Worm (Caenorhabditis elegans) whole organism, L4 larva: ENCODE measurements around the gene F41G3.19.

Experiments
- F10B5.3 ChIP-seq: sonication (generic microtip); optimal IDR thresholded peaks from 2 replicates; lab custom pipeline; 2016; ENCODE audit warnings: mild to moderate bottlenecking, missing genetic modification characterization, missing compliant biosample characterization
- F44E2.7 ChIP-seq: fragments of 200-800 bp; sonication (Bioruptor generic); IDR thresholded peaks from 2 replicates; pipeline ENCODE4 v2.1.2; 2022; ENCODE audit warnings: missing genetic modification characterization, missing compliant biosample characterization
- R02D3.7 ChIP-seq: fragments of 150-350 bp; sonication (generic microtip); optimal IDR thresholded peaks from 3 replicates; lab custom pipeline; 2014; ENCODE audit warnings: missing biosample characterization, missing genetic modification characterization
- T26A8.4 ChIP-seq: fragments of 200-800 bp; sonication (Bioruptor generic); IDR thresholded peaks from 2 replicates; pipeline ENCODE4 v1.3.6; 2022; ENCODE audit warnings: missing genetic modification characterization, missing compliant biosample characterization
- Y75B8A.6 ChIP-seq: fragments of 200-800 bp; sonication (Bioruptor generic); IDR thresholded peaks from 2 replicates; pipeline ENCODE4 v1.3.6; 2022; ENCODE audit warnings: missing genetic modification reagents, missing genetic modification characterization, missing compliant biosample characterization
- arid-1 ChIP-seq: fragments of 200-800 bp; sonication (Bioruptor generic); conservative IDR thresholded peaks from 2 replicates; pipeline ENCODE4 v1.3.6; 2022; ENCODE audit warnings: missing genetic modification reagents, missing genetic modification characterization, missing compliant biosample characterization
- ceh-20 ChIP-seq: fragments of 200-800 bp; sonication (Bioruptor generic); IDR thresholded peaks from 2 replicates; pipeline ENCODE4 v1.3.6; 2022; ENCODE audit warnings: missing genetic modification reagents, missing genetic modification characterization, missing compliant biosample characterization
- ceh-28 ChIP-seq: fragments of 150-350 bp; optimal IDR thresholded peaks from 2 replicates; lab custom pipeline; 2014; ENCODE audit warnings: missing biosample characterization, missing genetic modification reagents, missing genetic modification characterization
- ceh-32 ChIP-seq: sonication (generic microtip); optimal IDR thresholded peaks from 2 replicates; lab custom pipeline; 2016; ENCODE audit warnings: mild to moderate bottlenecking, missing genetic modification characterization, missing compliant biosample characterization; ENCODE audit not compliant: poor library complexity
- ceh-44 ChIP-seq: fragments of 200-800 bp; sonication (Bioruptor generic); IDR thresholded peaks from 2 replicates; pipeline ENCODE4 v1.3.6; 2022; ENCODE audit warnings: missing genetic modification reagents, missing genetic modification characterization, missing compliant biosample characterization
- ceh-82 ChIP-seq: sonication (generic microtip); optimal IDR thresholded peaks from 2 replicates; lab custom pipeline; 2017; ENCODE audit warnings: missing biosample characterization, missing genetic modification characterization
- ctbp-1 ChIP-seq: fragments of 200-800 bp; sonication (Bioruptor generic); IDR thresholded peaks from 2 replicates; pipeline ENCODE4 v1.3.6; 2022; ENCODE audit warnings: missing genetic modification reagents, missing genetic modification characterization, missing compliant biosample characterization
- daf-16 ChIP-seq, 3 experiments: sonication (generic microtip); optimal IDR thresholded peaks; 2 replicates each; lab custom pipeline; 2016 to 2017; ENCODE audit warnings: missing genetic modification characterization in 3 of 3, missing genetic modification reagents in 3 of 3, mild to moderate bottlenecking in 2 of 3, missing compliant biosample characterization in 2 of 3, missing biosample characterization in 1 of 3, moderate library complexity in 1 of 3
- daf-19 ChIP-seq: fragments of 200-800 bp; sonication (Bioruptor generic); conservative IDR thresholded peaks from 2 replicates; pipeline ENCODE4 v1.3.6; 2022; ENCODE audit warnings: missing genetic modification characterization, missing compliant biosample characterization
- daf-8 ChIP-seq: fragments of 200-800 bp; sonication (Bioruptor generic); IDR thresholded peaks from 2 replicates; pipeline ENCODE4 v1.3.6; 2022; ENCODE audit warnings: missing genetic modification characterization, missing compliant biosample characterization
- dmd-6 ChIP-seq: fragments of 200-800 bp; sonication (Bioruptor generic); IDR thresholded peaks from 2 replicates; pipeline ENCODE4 v1.3.6; 2022; ENCODE audit warnings: missing genetic modification reagents, missing genetic modification characterization, missing compliant biosample characterization
- dpl-1 ChIP-seq: fragments of 150-350 bp; optimal IDR thresholded peaks from 2 replicates; lab custom pipeline; 2014; ENCODE audit warnings: missing biosample characterization, missing genetic modification reagents, missing genetic modification characterization
- dve-1 ChIP-seq: sonication (generic microtip); optimal IDR thresholded peaks from 2 replicates; lab custom pipeline; 2017; ENCODE audit warnings: antibody characterized with exemption, mild to moderate bottlenecking, missing genetic modification characterization, missing compliant biosample characterization; ENCODE audit not compliant: insufficient read depth
- egl-27 ChIP-seq: sonication (generic microtip); optimal IDR thresholded peaks from 3 replicates; lab custom pipeline; 2017; ENCODE audit warnings: missing biosample characterization, missing genetic modification reagents, missing genetic modification characterization
- hif-1 ChIP-seq, 2 experiments: sonication (generic microtip); optimal IDR thresholded peaks; 2 replicates each; lab custom pipeline; 2016 to 2017; ENCODE audit warnings: missing compliant biosample characterization in 2 of 2, missing genetic modification characterization in 2 of 2, missing genetic modification reagents in 2 of 2, missing genotype in 2 of 2, mild to moderate bottlenecking in 1 of 2
- hlh-11 ChIP-seq: fragments of 200-800 bp; sonication (Bioruptor generic); optimal IDR thresholded peaks from 2 replicates; lab custom pipeline; 2018; ENCODE audit warnings: mild to moderate bottlenecking, missing genetic modification characterization, missing compliant biosample characterization
- hmg-1.1 ChIP-seq: fragments of 200-800 bp; sonication (Bioruptor generic); IDR thresholded peaks from 2 replicates; pipeline ENCODE4 v1.3.6; 2022; ENCODE audit warnings: missing genetic modification reagents, missing genetic modification characterization, missing compliant biosample characterization
- jun-1 ChIP-seq: fragments of 150-350 bp; optimal IDR thresholded peaks from 2 replicates; lab custom pipeline; 2014; ENCODE audit warnings: missing biosample characterization, missing genetic modification reagents, missing genetic modification characterization
- lim-7 ChIP-seq: fragments of 200-800 bp; sonication (Bioruptor generic); IDR thresholded peaks from 2 replicates; pipeline ENCODE4 v1.3.6; 2022; ENCODE audit warnings: missing genetic modification characterization, missing compliant biosample characterization
- lin-29 ChIP-seq: fragments of 200-800 bp; sonication (Bioruptor generic); IDR thresholded peaks from 2 replicates; pipeline ENCODE4 v1.3.6; 2022; ENCODE audit warnings: missing genetic modification reagents, missing genetic modification characterization, missing compliant biosample characterization
- madf-5 ChIP-seq, 2 experiments: fragments of 200-800 bp; sonication (Bioruptor generic); IDR thresholded peaks; 2 replicates each; pipeline ENCODE4 v1.3.6; 2022; ENCODE audit warnings: missing compliant biosample characterization in 2 of 2, missing genetic modification characterization in 2 of 2
- madf-9 ChIP-seq: fragments of 200-800 bp; sonication (Bioruptor generic); conservative IDR thresholded peaks from 2 replicates; pipeline ENCODE4 v1.3.6; 2022; ENCODE audit warnings: missing genetic modification reagents, missing genetic modification characterization, missing compliant biosample characterization
- mdl-1 ChIP-seq, 2 experiments: fragments of 150-350 bp in 1 of 2; sonication (generic microtip) in 1 of 2; optimal IDR thresholded peaks; 2 replicates each; lab custom pipeline; 2014 to 2017; ENCODE audit warnings: missing biosample characterization in 2 of 2, missing genetic modification characterization in 2 of 2
- mes-2 ChIP-seq: sonication (generic microtip); optimal IDR thresholded peaks from 2 replicates; lab custom pipeline; 2016; ENCODE audit warnings: missing genotype, mild to moderate bottlenecking, missing genetic modification characterization, missing compliant biosample characterization; ENCODE audit not compliant: poor library complexity, severe bottlenecking
- nhr-10 ChIP-seq: fragments of 150-350 bp; optimal IDR thresholded peaks from 2 replicates; lab custom pipeline; 2014; ENCODE audit warnings: missing biosample characterization, missing genetic modification characterization
- nhr-237 ChIP-seq: sonication (generic microtip); optimal IDR thresholded peaks from 2 replicates; lab custom pipeline; 2017; ENCODE audit warnings: missing biosample characterization, missing genetic modification characterization
- nhr-28 ChIP-seq: fragments of 150-350 bp; optimal IDR thresholded peaks from 2 replicates; lab custom pipeline; 2014; ENCODE audit warnings: missing biosample characterization, missing genetic modification characterization
- nhr-48 ChIP-seq: sonication (generic microtip); optimal IDR thresholded peaks from 2 replicates; lab custom pipeline; 2016; ENCODE audit warnings: mild to moderate bottlenecking, missing genetic modification characterization, missing compliant biosample characterization
- nhr-77 ChIP-seq: fragments of 150-350 bp; optimal IDR thresholded peaks from 2 replicates; lab custom pipeline; 2014; ENCODE audit warnings: missing biosample characterization, missing genetic modification characterization
- php-3 ChIP-seq: fragments of 200-800 bp; sonication (Bioruptor generic); IDR thresholded peaks from 2 replicates; pipeline ENCODE4 v1.3.6; 2022; ENCODE audit warnings: missing genetic modification reagents, missing genetic modification characterization, missing compliant biosample characterization
- sdz-12 ChIP-seq: fragments of 200-800 bp; sonication (Bioruptor generic); optimal IDR thresholded peaks from 2 replicates; lab custom pipeline; 2018; ENCODE audit warnings: mild to moderate bottlenecking, missing genetic modification characterization, missing compliant biosample characterization
- set-16 ChIP-seq: fragments of 200-800 bp; sonication (Bioruptor generic); IDR thresholded peaks from 2 replicates; pipeline ENCODE4 v1.3.6; 2022; ENCODE audit warnings: missing genetic modification reagents, missing genetic modification characterization, missing compliant biosample characterization
- skn-1 ChIP-seq: fragments of 150-350 bp; optimal IDR thresholded peaks from 2 replicates; lab custom pipeline; 2014; ENCODE audit warnings: missing biosample characterization, missing genetic modification characterization
- spr-3 ChIP-seq: fragments of 200-800 bp; sonication (Bioruptor generic); optimal IDR thresholded peaks from 2 replicates; lab custom pipeline; 2018; ENCODE audit warnings: mild to moderate bottlenecking, missing genetic modification characterization, missing compliant biosample characterization
- tag-97 ChIP-seq: fragments of 200-800 bp; sonication (Bioruptor generic); IDR thresholded peaks from 2 replicates; pipeline ENCODE4 v1.3.6; 2022; ENCODE audit warnings: missing genetic modification characterization, missing compliant biosample characterization
- unc-130 ChIP-seq: sonication (generic microtip); optimal IDR thresholded peaks from 2 replicates; lab custom pipeline; 2016; ENCODE audit warnings: missing genetic modification reagents, missing genetic modification characterization, missing compliant biosample characterization
- unc-62 ChIP-seq, 3 experiments: fragments of 150-350 bp in 1 of 3; sonication (generic microtip); optimal IDR thresholded peaks in 2 of 3; peaks in 1 of 3; 1 replicate in 1 of 3; 2 replicates in 2 of 3; lab custom pipeline; 2014 to 2017; ENCODE audit warnings: missing biosample characterization in 3 of 3, missing genetic modification characterization in 3 of 3, missing genetic modification reagents in 3 of 3, missing genotype in 1 of 3
- vab-7 ChIP-seq: fragments of 200-800 bp; sonication (Bioruptor generic); IDR thresholded peaks from 2 replicates; pipeline ENCODE4 v1.3.6; 2022; ENCODE audit warnings: missing genetic modification reagents, missing genetic modification characterization, missing compliant biosample characterization
- zag-1 ChIP-seq: fragments of 150-350 bp; optimal IDR thresholded peaks from 2 replicates; lab custom pipeline; 2014; ENCODE audit warnings: missing biosample characterization, missing genetic modification characterization
- zfp-3 ChIP-seq: fragments of 200-800 bp; sonication (Bioruptor generic); conservative IDR thresholded peaks from 2 replicates; pipeline ENCODE4 v1.3.6; 2022; ENCODE audit warnings: missing genetic modification reagents, missing genetic modification characterization, missing compliant biosample characterization
- zip-2 ChIP-seq: fragments of 150-350 bp; optimal IDR thresholded peaks from 2 replicates; lab custom pipeline; 2014; ENCODE audit warnings: missing biosample characterization, missing genetic modification characterization
- ztf-11 ChIP-seq: fragments of 150-350 bp; optimal IDR thresholded peaks from 2 replicates; lab custom pipeline; 2014; ENCODE audit warnings: missing biosample characterization, missing genetic modification characterization

Gene F41G3.19

DNA sequence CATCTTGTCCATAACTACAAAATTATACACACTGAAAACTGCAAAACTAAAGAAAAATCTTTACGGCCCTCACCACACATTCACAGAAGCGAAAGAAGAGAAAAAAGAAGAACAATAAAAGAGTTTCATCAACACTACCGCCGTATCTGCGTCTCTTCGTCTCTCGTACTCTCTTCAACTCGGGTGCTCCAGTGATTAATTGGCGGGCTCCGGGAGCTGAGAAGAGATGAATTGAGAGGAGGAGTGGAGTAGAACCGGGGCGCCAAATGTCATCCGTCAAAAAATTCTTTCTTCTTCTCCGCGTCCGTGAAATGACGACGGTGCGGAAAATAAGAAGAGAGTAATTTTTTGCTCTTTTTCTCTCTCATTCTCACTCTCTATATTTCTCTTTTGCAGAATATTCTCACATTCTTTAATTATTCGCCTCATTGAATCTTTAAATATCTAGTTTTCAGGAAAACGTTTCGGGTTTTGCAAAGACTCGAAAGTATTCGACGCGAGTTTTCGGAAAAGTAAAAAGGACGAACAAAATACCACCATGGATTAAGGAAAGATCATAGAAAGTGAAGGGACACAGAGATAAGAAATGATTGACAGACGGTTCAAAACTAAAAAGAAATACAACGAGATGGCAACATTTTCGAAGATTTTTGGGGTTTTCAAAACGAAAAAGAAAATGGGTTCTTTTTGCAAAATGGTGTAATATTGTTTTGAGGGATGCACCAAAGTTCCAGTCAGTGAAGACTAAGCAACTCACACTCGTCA lies 44.2 kb downstream of the F41G3.19 start (continued):
- no peak for TF ChIP-seq daf-19
- TF ChIP-seq hif-1 (tag; optimal IDR thresholded peaks at IDR 0.05; lab: Kevin White, UChicago), result peak in 1 of 2 experiments; percentile 28
- no peak for TF ChIP-seq php-3 (GFP tag; lab: Robert Waterston, UW)
- peak in 1 of 2 experiments; percentile 58 for TF ChIP-seq daf-16 (GFP tag; optimal IDR thresholded peaks at IDR 0.05; lab: Kevin White, UChicago)
- no peak for TF ChIP-seq daf-16 (tag; optimal IDR thresholded peaks at IDR 0.05; lab: Kevin White, UChicago)
- TF ChIP-seq ctbp-1 (GFP tag; lab: Robert Waterston, UW), result 0 out of 2 replicates have a peak, but pooled peaks have one; percentile 45
- TF ChIP-seq dmd-6 (GFP tag; lab: Robert Waterston, UW), result 0 out of 2 replicates have a peak, but pooled peaks have one; percentile 18
- no peak for TF ChIP-seq skn-1 (tag; lab: Kevin White, UChicago)
- no peak for TF ChIP-seq tag-97 (GFP tag; lab: Robert Waterston, UW)
- TF ChIP-seq mes-2, result no peak
- TF ChIP-seq nhr-237 (tag; lab: Kevin White, UChicago), result no peak
- TF ChIP-seq zip-2, result no peak
- TF ChIP-seq F44E2.7 (GFP tag; lab: Robert Waterston, UW), result no peak
- no peak for TF ChIP-seq Y75B8A.6 (GFP tag; lab: Robert Waterston, UW)
- TF ChIP-seq mdl-1 (tag; optimal IDR thresholded peaks at IDR 0.05; lab: Kevin White, UChicago), result no peak
- no peak for TF ChIP-seq R02D3.7 (tag; lab: Kevin White, UChicago)
- TF ChIP-seq hlh-11 (tag; lab: Kevin White, UChicago), result peak; percentile 29
- no peak for TF ChIP-seq ceh-28 (tag; lab: Kevin White, UChicago)
- TF ChIP-seq unc-130 (GFP tag; lab: Kevin White, UChicago), result no peak
- no peak for TF ChIP-seq egl-27 (tag; lab: Kevin White, UChicago)
- no peak for TF ChIP-seq unc-62 (GFP tag; optimal IDR thresholded peaks at IDR 0.05 in 1 of 2; lab: Kevin White, UChicago)
- TF ChIP-seq unc-62 (tag; optimal IDR thresholded peaks at IDR 0.05; lab: Kevin White, UChicago), result no peak
- TF ChIP-seq madf-9, result no peak
- no peak for TF ChIP-seq jun-1 (tag; lab: Kevin White, UChicago)
- TF ChIP-seq ceh-82 (tag; lab: Kevin White, UChicago), result no peak
- no peak for TF ChIP-seq zfp-3
- TF ChIP-seq ceh-44 (GFP tag; lab: Robert Waterston, UW), result no peak
- no peak for TF ChIP-seq dve-1
- no peak for TF ChIP-seq hmg-1.1 (GFP tag; lab: Robert Waterston, UW)
- no peak for TF ChIP-seq sdz-12 (GFP tag; lab: Kevin White, UChicago)
- no peak for TF ChIP-seq lim-7 (GFP tag; lab: Robert Waterston, UW)
- peak; percentile 66; the same call in 1 of the 2 replicates for TF ChIP-seq ceh-20
- TF ChIP-seq nhr-77 (tag; lab: Kevin White, UChicago), result no peak
- TF ChIP-seq spr-3, result no peak
- TF ChIP-seq, all 104 proteins: peak for 10

DNA sequence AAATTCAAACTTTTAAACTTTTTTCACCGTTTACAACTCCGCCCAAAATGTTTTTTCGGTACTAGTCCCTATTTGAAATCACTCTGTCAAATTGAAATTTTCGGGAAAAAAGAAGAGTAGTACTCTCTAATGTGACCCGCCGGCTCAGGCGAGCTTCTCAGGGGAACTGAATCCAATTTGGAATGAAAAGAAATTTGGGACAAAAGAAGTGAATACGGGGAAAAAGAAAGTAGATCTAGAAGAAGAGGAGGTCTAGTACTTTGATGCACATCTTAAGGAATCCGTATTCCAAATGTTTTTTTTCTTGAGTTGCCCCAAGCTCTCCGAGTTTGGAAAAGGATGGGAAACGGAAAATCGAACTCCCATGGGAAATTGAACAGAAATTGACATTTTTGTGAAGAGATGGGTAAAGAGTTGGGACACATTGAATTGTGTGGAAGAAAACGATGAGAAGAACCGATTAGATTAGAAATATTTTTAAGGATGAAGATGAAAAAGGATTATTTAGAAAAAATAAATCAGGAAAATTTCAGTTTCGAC lies 45.3 kb downstream of the F41G3.19 start:
- TF ChIP-seq set-16 (GFP tag; lab: Robert Waterston, UW), result no peak
- TF ChIP-seq ztf-11 (tag; lab: Kevin White, UChicago), result no peak
- no peak for TF ChIP-seq arid-1 (GFP tag; lab: Robert Waterston, UW)
- no peak for TF ChIP-seq daf-8 (GFP tag; lab: Robert Waterston, UW)
- no peak for TF ChIP-seq nhr-10 (tag; lab: Kevin White, UChicago)
- no peak for TF ChIP-seq unc-130 (GFP tag; lab: Kevin White, UChicago)
- TF ChIP-seq ceh-32 (tag; lab: Kevin White, UChicago), result no peak
- TF ChIP-seq zag-1, result no peak
- no peak for TF ChIP-seq madf-5 (GFP tag; IDR thresholded peaks at IDR 0.05; lab: Robert Waterston, UW)
- no peak for TF ChIP-seq nhr-28 (tag; lab: Kevin White, UChicago)
- TF ChIP-seq vab-7 (GFP tag; lab: Robert Waterston, UW), result no peak
- no peak for TF ChIP-seq R02D3.7 (tag; lab: Kevin White, UChicago)
- TF ChIP-seq T26A8.4 (GFP tag; lab: Robert Waterston, UW), result no peak
- no peak for TF ChIP-seq lim-7 (GFP tag; lab: Robert Waterston, UW)
- TF ChIP-seq lin-29 (GFP tag; lab: Robert Waterston, UW), result no peak
- TF ChIP-seq hmg-1.1 (GFP tag; lab: Robert Waterston, UW), result no peak
- no peak for TF ChIP-seq zip-2
- no peak for TF ChIP-seq dpl-1 (GFP tag; lab: Kevin White, UChicago)
- peak in 1 of 2 experiments; percentile 67 for TF ChIP-seq unc-62 (GFP tag; optimal IDR thresholded peaks at IDR 0.05 in 1 of 2; lab: Kevin White, UChicago)
- TF ChIP-seq unc-62 (tag; optimal IDR thresholded peaks at IDR 0.05; lab: Kevin White, UChicago), result no peak
- TF ChIP-seq F10B5.3 (tag; lab: Kevin White, UChicago), result no peak
- TF ChIP-seq nhr-48 (tag; lab: Kevin White, UChicago), result no peak
- no peak for TF ChIP-seq jun-1 (tag; lab: Kevin White, UChicago)
